Worm (Caenorhabditis elegans): ENCODE measurements around the gene srh-170.

srh-170 gene

DNA sequence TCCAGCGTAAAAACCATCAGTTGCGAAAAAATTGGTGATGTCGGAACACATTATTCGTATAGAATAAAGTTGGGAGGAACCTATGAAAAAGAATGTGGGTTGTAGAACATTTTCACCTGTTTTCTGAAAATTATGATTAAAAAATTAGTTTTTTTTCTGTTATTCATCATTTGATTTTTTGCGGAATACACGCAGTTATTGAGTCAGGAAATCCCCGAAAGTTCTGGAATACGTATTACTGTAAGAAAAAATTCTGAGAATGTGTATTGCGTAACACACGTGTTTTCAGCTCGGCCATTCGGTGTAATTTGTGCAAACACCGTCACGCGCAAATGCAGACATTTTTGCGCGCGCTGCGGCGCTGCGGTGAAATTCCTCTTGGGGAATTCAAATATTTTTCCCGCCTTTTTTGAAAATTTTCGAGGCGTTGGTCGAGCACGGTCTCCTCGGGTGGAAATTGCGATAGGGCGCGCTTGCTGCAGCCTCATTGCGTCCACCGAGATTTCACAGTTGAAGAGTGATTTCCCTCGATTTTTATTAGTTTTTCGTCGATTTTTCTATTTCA lies at the start of gene srh-170:
TSS of gene srh-170 (minus strand) at position 51 of the 565 bp plus-strand sequence.
- TF ChIP-seq C04F5.9 (tag; optimal IDR thresholded peaks at IDR 0.05) = no peak
- no peak for TF ChIP-seq swsn-7 (tag; optimal IDR thresholded peaks at IDR 0.05)
- no peak for TF ChIP-seq mep-1 (tag; optimal IDR thresholded peaks at IDR 0.05)
- TF ChIP-seq nhr-28 (tag; optimal IDR thresholded peaks at IDR 0.05) = no peak
- no peak for TF ChIP-seq tlp-1 (tag; optimal IDR thresholded peaks at IDR 0.05)
- TF ChIP-seq ztf-4 (tag; optimal IDR thresholded peaks at IDR 0.05) = no peak
- TF ChIP-seq Y116A8C.19 (tag; optimal IDR thresholded peaks at IDR 0.05; ENCODE audit: borderline replicate concordance) = no peak
- no peak for TF ChIP-seq tbx-2 (tag; optimal IDR thresholded peaks at IDR 0.05)
- no peak for TF ChIP-seq nhr-84 (tag; optimal IDR thresholded peaks at IDR 0.05)
- TF ChIP-seq ceh-63 (GFP tag; optimal IDR thresholded peaks at IDR 0.05) = no peak
- TF ChIP-seq egl-13 (tag; optimal IDR thresholded peaks at IDR 0.05) = no peak
- no peak for TF ChIP-seq pax-3 (tag; optimal IDR thresholded peaks at IDR 0.05)
- 0 out of 2 replicates have a peak, but pooled peaks have one; percentile 16 for TF ChIP-seq isw-1 (GFP tag; IDR thresholded peaks at IDR 0.05)
- TF ChIP-seq alr-1 (tag; optimal IDR thresholded peaks at IDR 0.05; ENCODE audit: borderline replicate concordance) = no peak
- TF ChIP-seq nhr-47 (tag; optimal IDR thresholded peaks at IDR 0.05) = peak; percentile 8
- TF ChIP-seq jun-1 (tag; optimal IDR thresholded peaks at IDR 0.05) = no peak
- TF ChIP-seq efl-3 (GFP tag; optimal IDR thresholded peaks at IDR 0.05) = no peak
- TF ChIP-seq ama-1 (optimal IDR thresholded peaks at IDR 0.05) = no peak
- no peak for TF ChIP-seq aha-1 (tag; optimal IDR thresholded peaks at IDR 0.05)
- peak in 2 of 3 experiments; percentile 16 to 52 for TF ChIP-seq dpl-1 (GFP tag; optimal IDR thresholded peaks at IDR 0.05)
- no peak for TF ChIP-seq mab-9 (GFP tag; IDR thresholded peaks at IDR 0.05)
- TF ChIP-seq snu-23 (GFP tag; optimal IDR thresholded peaks at IDR 0.05) = peak; percentile 23
- TF ChIP-seq unc-62 (GFP tag; optimal IDR thresholded peaks at IDR 0.05) = no peak
- TF ChIP-seq nhr-77 (tag; optimal IDR thresholded peaks at IDR 0.05) = no peak
- no peak for TF ChIP-seq elt-3 (tag; optimal IDR thresholded peaks at IDR 0.05)
- TF ChIP-seq ztf-11 (tag; optimal IDR thresholded peaks at IDR 0.05) = no peak
- TF ChIP-seq ceh-88 (GFP tag; IDR thresholded peaks at IDR 0.05) = no peak
- no peak for TF ChIP-seq lin-39 (tag; optimal IDR thresholded peaks at IDR 0.05)
- TF ChIP-seq C34B4.2 (tag; optimal IDR thresholded peaks at IDR 0.05) = no peak
- TF ChIP-seq grh-1 (GFP tag; IDR thresholded peaks at IDR 0.05) = peak; percentile 57
- no peak for TF ChIP-seq ceh-90 (tag; optimal IDR thresholded peaks at IDR 0.05)
- no peak for TF ChIP-seq egl-27 (tag; optimal IDR thresholded peaks at IDR 0.05)
- TF ChIP-seq F16B12.6 (tag; optimal IDR thresholded peaks at IDR 0.05) = peak; percentile 49
- peak; percentile 11 for TF ChIP-seq nhr-71 (tag; optimal IDR thresholded peaks at IDR 0.05)
- TF ChIP-seq ets-5 (GFP tag; IDR thresholded peaks at IDR 0.05) = no peak
- no peak for TF ChIP-seq sup-37 (GFP tag; optimal IDR thresholded peaks at IDR 0.05)
- TF ChIP-seq fkh-8 (tag; optimal IDR thresholded peaks at IDR 0.05) = no peak
- TF ChIP-seq efl-1 (optimal IDR thresholded peaks at IDR 0.05) = peak; percentile 35 to 73
- TF ChIP-seq efl-1 (GFP tag; optimal IDR thresholded peaks at IDR 0.05 in 1 of 2) = peak; percentile 46 to 72

DNA sequence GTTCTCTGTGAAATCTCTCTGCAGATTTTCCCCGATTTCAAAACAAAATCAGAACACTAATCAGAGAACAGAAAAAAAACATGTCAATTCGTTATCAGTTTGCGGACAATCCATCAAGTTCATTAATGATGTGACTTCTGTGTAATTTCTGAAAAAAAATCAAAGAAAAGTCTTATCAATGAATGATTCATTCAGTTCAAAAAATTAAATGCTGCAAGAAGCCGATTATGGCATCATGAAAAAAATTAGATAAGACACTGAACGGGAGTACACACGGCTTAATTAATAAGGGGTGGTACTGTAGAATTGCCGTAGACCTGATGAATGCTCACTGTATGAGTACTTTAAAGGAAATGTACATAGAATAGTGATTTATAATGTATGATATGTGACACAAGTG lies 47.5 kb upstream of the srh-170 start:
- TF ChIP-seq unc-62 (GFP tag; optimal IDR thresholded peaks at IDR 0.05) (no peak), lin-39 (tag; optimal IDR thresholded peaks at IDR 0.05) (no peak), elt-2 (tag; optimal IDR thresholded peaks at IDR 0.05) (peak; percentile 61), ceh-90 (tag; optimal IDR thresholded peaks at IDR 0.05) (no peak), dsc-1 (tag; optimal IDR thresholded peaks at IDR 0.05) (no peak)

DNA sequence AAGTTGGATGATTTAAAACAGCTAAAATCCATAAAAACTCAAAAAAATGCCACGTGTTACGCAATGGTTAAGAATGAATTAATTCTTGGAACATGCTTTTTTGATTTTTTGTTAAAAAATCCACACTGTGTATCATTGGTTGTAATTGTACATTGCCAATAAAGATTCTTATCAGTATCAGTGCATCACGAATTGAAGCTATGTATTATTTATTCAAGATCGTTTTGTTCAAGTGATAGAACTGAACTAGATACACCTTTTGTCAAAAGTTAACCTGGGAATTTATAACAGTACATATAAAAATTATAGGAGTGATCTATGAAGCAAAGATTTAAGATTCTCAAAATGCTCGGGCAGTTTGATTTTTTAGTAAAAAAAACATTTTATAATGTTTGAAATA lies 46.0 kb upstream of the srh-170 start:
- TF ChIP-seq pax-3 (tag; optimal IDR thresholded peaks at IDR 0.05) = no peak
- TF ChIP-seq elt-2 (tag; optimal IDR thresholded peaks at IDR 0.05) = peak; percentile 36

Data from whole organism, L1 larva.